Fruit fly (Drosophila melanogaster): ENCODE measurements around the gene msi.

The msi gene

dm6 chr3R:25626625-25627275 is 110.8 kb downstream of the msi start, which contains the start of gene Ssadh (continued):
- TF ChIP-seq CG8765 (GFP tag; IDR thresholded peaks at IDR 0.05) (no peak), CG30020 (tag; optimal IDR thresholded peaks at IDR 0.05) (peak; percentile 14), pzg (GFP tag; optimal IDR thresholded peaks at IDR 0.05) (peak; percentile 59), knrl (GFP tag; IDR thresholded peaks at IDR 0.05; ENCODE audit: partially characterized antibody) (peak; percentile 60), chinmo (GFP tag; IDR thresholded peaks at IDR 0.05; ENCODE audit: partially characterized antibody) (0 out of 4 replicates have a peak, but pooled peaks have one; percentile 27), Poxn (GFP tag; IDR thresholded peaks at IDR 0.05) (no peak), ham (GFP tag; IDR thresholded peaks at IDR 0.05) (no peak), CG7786 (GFP tag; optimal IDR thresholded peaks at IDR 0.05) (no peak), CG33557 (GFP tag; optimal IDR thresholded peaks at IDR 0.05) (no peak), Nf-YB (GFP tag; optimal IDR thresholded peaks at IDR 0.05) (no peak), CG11560 (tag; IDR thresholded peaks at IDR 0.05) (peak; percentile 99), Ets65A (GFP tag) (no peak), dimm (GFP tag; IDR thresholded peaks at IDR 0.05) (no peak), CG3995 (GFP tag; optimal IDR thresholded peaks at IDR 0.05) (no peak), pros (GFP tag; optimal IDR thresholded peaks at IDR 0.05) (no peak), seq (GFP tag; IDR thresholded peaks at IDR 0.05) (no peak), stc (GFP tag; IDR thresholded peaks at IDR 0.05) (no peak), CG12659 (GFP tag; optimal IDR thresholded peaks at IDR 0.05) (peak; percentile 31), NC2β (GFP tag; optimal IDR thresholded peaks at IDR 0.05) (no peak), Doc2 (GFP tag; IDR thresholded peaks at IDR 0.05) (no peak), Rfx (GFP tag; IDR thresholded peaks at IDR 0.05) (no peak), CG6791 (GFP tag; IDR thresholded peaks at IDR 0.05; ENCODE audit: partially characterized antibody) (0 out of 3 replicates have a peak, but pooled peaks have one; percentile 62), Dek (tag; optimal IDR thresholded peaks at IDR 0.05) (no peak), CG1529 (GFP tag; optimal IDR thresholded peaks at IDR 0.05) (no peak), fd64A (GFP tag; optimal IDR thresholded peaks at IDR 0.05) (no peak), nerfin-2 (GFP tag; IDR thresholded peaks at IDR 0.05; ENCODE audit: partially characterized antibody) (no peak), fu2 (GFP tag; optimal IDR thresholded peaks at IDR 0.05) (no peak), CG34422 (GFP tag; IDR thresholded peaks at IDR 0.05) (no peak), MESR4 (GFP tag; optimal IDR thresholded peaks at IDR 0.05) (peak; percentile 22), HmgZ (tag; optimal IDR thresholded peaks at IDR 0.05) (peak; percentile 4), so (GFP tag; IDR thresholded peaks at IDR 0.05) (no peak), ara (GFP tag; IDR thresholded peaks at IDR 0.05) (no peak), CTCF (GFP tag; optimal IDR thresholded peaks at IDR 0.05) (peak; percentile 27), chm (GFP tag; IDR thresholded peaks at IDR 0.05) (no peak), pho (GFP tag; optimal IDR thresholded peaks at IDR 0.05) (no peak), Sry-β (GFP tag; optimal IDR thresholded peaks at IDR 0.05) (no peak), Dll (GFP tag; IDR thresholded peaks at IDR 0.05; ENCODE audit: partially characterized antibody) (peak; percentile 63; the same call in 2 of the 4 replicates), usp (GFP tag; optimal IDR thresholded peaks at IDR 0.05) (no peak), Oaz (GFP tag; IDR thresholded peaks at IDR 0.05) (no peak), HLH54F (GFP tag; optimal IDR thresholded peaks at IDR 0.05) (no peak), CG1233 (GFP tag; optimal IDR thresholded peaks at IDR 0.05) (no peak), Nf-YC (tag; optimal IDR thresholded peaks at IDR 0.05) (peak; percentile 3), HmgD (GFP tag; optimal IDR thresholded peaks at IDR 0.05) (no peak), emc (GFP tag; optimal IDR thresholded peaks at IDR 0.05) (no peak), kni (GFP tag; optimal IDR thresholded peaks at IDR 0.05) (no peak), CG4360 (GFP tag; IDR thresholded peaks at IDR 0.05) (no peak), jing (GFP tag; optimal IDR thresholded peaks at IDR 0.05) (no peak), Camta (GFP tag; optimal IDR thresholded peaks at IDR 0.05) (no peak), CG2116 (GFP tag; optimal IDR thresholded peaks at IDR 0.05) (peak; percentile 78), CG11456 (GFP tag; IDR thresholded peaks at IDR 0.05) (no peak), CG15011 (GFP tag; optimal IDR thresholded peaks at IDR 0.05) (no peak), dan (GFP tag; IDR thresholded peaks at IDR 0.05) (no peak)
